Worm (Caenorhabditis elegans): ENCODE data around the gene npr-40.

npr-40 gene

ce11 chrX:14946464-14947354, 28.1 kb downstream of the npr-40 start (continued):
- no peak for TF ChIP-seq ceh-88 (GFP tag; IDR thresholded peaks at IDR 0.05)

- peak; percentile 33 for TF ChIP-seq blmp-1 (tag; optimal IDR thresholded peaks at IDR 0.05)
- TF ChIP-seq sox-4 (tag; optimal IDR thresholded peaks at IDR 0.05): no peak
- peak; percentile 73 for TF ChIP-seq nhr-85 (tag)
- no peak for TF ChIP-seq sptf-1 (tag; optimal IDR thresholded peaks at IDR 0.05)
- peak in 1 of 6 experiments; percentile 72 for TF ChIP-seq elt-3 (tag; optimal IDR thresholded peaks at IDR 0.05)
- TF ChIP-seq lin-35 (GFP tag; optimal IDR thresholded peaks at IDR 0.05): peak in 1 of 2 experiments; percentile 23
Measured at ce11 chrX:14947355-14947668, 28.7 kb downstream of the npr-40 start.

- no peak for TF ChIP-seq dsc-1 (tag; optimal IDR thresholded peaks at IDR 0.05)
- TF ChIP-seq snu-23 (GFP tag; optimal IDR thresholded peaks at IDR 0.05): no peak
- no peak for TF ChIP-seq jun-1 (tag; optimal IDR thresholded peaks at IDR 0.05)
- no peak for TF ChIP-seq lin-39 (tag; optimal IDR thresholded peaks at IDR 0.05)
- TF ChIP-seq unc-62 (GFP tag; optimal IDR thresholded peaks at IDR 0.05): no peak
- no peak for TF ChIP-seq mep-1 (tag; optimal IDR thresholded peaks at IDR 0.05)
- TF ChIP-seq lin-14 (GFP tag; optimal IDR thresholded peaks at IDR 0.05): no peak
- TF ChIP-seq fkh-10 (GFP tag; optimal IDR thresholded peaks at IDR 0.05): no peak
- TF ChIP-seq nhr-47 (tag; optimal IDR thresholded peaks at IDR 0.05): no peak
- TF ChIP-seq ceh-90 (tag; optimal IDR thresholded peaks at IDR 0.05): no peak
- TF ChIP-seq egl-27 (tag; optimal IDR thresholded peaks at IDR 0.05): no peak
- TF ChIP-seq zag-1 (tag; optimal IDR thresholded peaks at IDR 0.05): no peak
- TF ChIP-seq pag-3 (tag; optimal IDR thresholded peaks at IDR 0.05; ENCODE audit: borderline replicate concordance, insufficient read depth): no peak
- TF ChIP-seq unc-130 (tag; optimal IDR thresholded peaks at IDR 0.05): no peak
- TF ChIP-seq nhr-76 (tag; optimal IDR thresholded peaks at IDR 0.05): no peak
- TF ChIP-seq aha-1 (tag; optimal IDR thresholded peaks at IDR 0.05): no peak
Measured at ce11 chrX:14951797-14952196, 33.2 kb downstream of the npr-40 start.

- no peak for TF ChIP-seq nhr-28 (tag; optimal IDR thresholded peaks at IDR 0.05)
- no peak for TF ChIP-seq lin-14 (GFP tag; optimal IDR thresholded peaks at IDR 0.05)
- no peak for TF ChIP-seq unc-86 (tag; optimal IDR thresholded peaks at IDR 0.05)
- no peak for TF ChIP-seq unc-130 (tag; optimal IDR thresholded peaks at IDR 0.05)
- no peak for TF ChIP-seq nhr-237 (tag; optimal IDR thresholded peaks at IDR 0.05)
- TF ChIP-seq snu-23 (GFP tag; optimal IDR thresholded peaks at IDR 0.05): no peak
- no peak for TF ChIP-seq fkh-10 (GFP tag; optimal IDR thresholded peaks at IDR 0.05)
- no peak for TF ChIP-seq egl-27 (tag; optimal IDR thresholded peaks at IDR 0.05)
- no peak for TF ChIP-seq fos-1 (tag; optimal IDR thresholded peaks at IDR 0.05)
- TF ChIP-seq pqm-1 (tag; optimal IDR thresholded peaks at IDR 0.05): no peak
- TF ChIP-seq ets-5 (GFP tag; IDR thresholded peaks at IDR 0.05): no peak
Measured at ce11 chrX:14954548-14954947, 35.9 kb downstream of the npr-40 start, which contains the start of gene pag-3. Gene pag-3, minus strand, starts transcription at chrX:14954648.

ce11 chrX:14957176-14957575, 38.5 kb downstream of the npr-40 start:
- no peak for TF ChIP-seq rnt-1 (tag; optimal IDR thresholded peaks at IDR 0.05)
- TF ChIP-seq sup-37 (GFP tag; optimal IDR thresholded peaks at IDR 0.05): no peak
- no peak for TF ChIP-seq xbp-1 (tag; optimal IDR thresholded peaks at IDR 0.05)
- TF ChIP-seq hlh-4 (tag; optimal IDR thresholded peaks at IDR 0.05): no peak
- no peak for TF ChIP-seq Y116A8C.19 (tag; optimal IDR thresholded peaks at IDR 0.05; ENCODE audit: borderline replicate concordance)
- no peak for TF ChIP-seq alr-1 (tag; optimal IDR thresholded peaks at IDR 0.05; ENCODE audit: borderline replicate concordance)
- TF ChIP-seq mef-2 (tag; optimal IDR thresholded peaks at IDR 0.05): no peak
- TF ChIP-seq efl-1 (optimal IDR thresholded peaks at IDR 0.05): no peak
- no peak for TF ChIP-seq efl-1 (GFP tag; optimal IDR thresholded peaks at IDR 0.05 in 1 of 2)
- no peak for TF ChIP-seq lin-15B (tag; optimal IDR thresholded peaks at IDR 0.05)
- TF ChIP-seq nhr-84 (tag; optimal IDR thresholded peaks at IDR 0.05): no peak
- TF ChIP-seq sox-4 (tag; optimal IDR thresholded peaks at IDR 0.05): no peak

Data from whole organism, L1 larva.